Fruit fly (Drosophila melanogaster): ENCODE measurements around the gene CG33159.

CG33159 gene

dm6 chr3L:3240597-3241367 is 36.5 kb upstream of the CG33159 start (continued):
- TF ChIP-seq CG6683 (GFP tag; optimal IDR thresholded peaks at IDR 0.05) (no peak), CG12659 (GFP tag; optimal IDR thresholded peaks at IDR 0.05) (no peak), prd (optimal IDR thresholded peaks at IDR 0.05) (no peak), prd (GFP tag; IDR thresholded peaks at IDR 0.05) (no peak), CG17359 (tag; optimal IDR thresholded peaks at IDR 0.05) (peak; percentile 53), slou (GFP tag; optimal IDR thresholded peaks at IDR 0.05) (no peak), CG32772 (GFP tag; IDR thresholded peaks at IDR 0.05) (no peak), TFAM (GFP tag; optimal IDR thresholded peaks at IDR 0.05) (no peak), CG5953 (GFP tag; IDR thresholded peaks at IDR 0.05) (no peak), NC2α (GFP tag; optimal IDR thresholded peaks at IDR 0.05) (no peak), phol (tag; optimal IDR thresholded peaks at IDR 0.05) (peak; percentile 34), fd102C (GFP tag; optimal IDR thresholded peaks at IDR 0.05) (no peak), chn (GFP tag; optimal IDR thresholded peaks at IDR 0.05) (no peak), CG5180 (GFP tag; optimal IDR thresholded peaks at IDR 0.05) (no peak), twi (tag; optimal IDR thresholded peaks at IDR 0.05) (peak; percentile 8), sc (optimal IDR thresholded peaks at IDR 0.05) (no peak), sc (GFP tag; optimal IDR thresholded peaks at IDR 0.05) (peak; percentile 4), usp (GFP tag; optimal IDR thresholded peaks at IDR 0.05) (no peak), lbe (GFP tag; optimal IDR thresholded peaks at IDR 0.05) (peak; percentile 94), Hr78 (GFP tag; optimal IDR thresholded peaks at IDR 0.05) (peak in 1 of 2 experiments; percentile 38), esg (GFP tag; conservative IDR thresholded peaks at IDR 0.05) (no peak), Oli (tag; optimal IDR thresholded peaks at IDR 0.05) (peak; percentile 51), chinmo (GFP tag; IDR thresholded peaks at IDR 0.05; ENCODE audit: partially characterized antibody) (0 out of 4 replicates have a peak, but pooled peaks have one; percentile 28), Eip74EF (GFP tag; optimal IDR thresholded peaks at IDR 0.05) (peak in 1 of 2 experiments; percentile 34), CoRest (tag; optimal IDR thresholded peaks at IDR 0.05) (peak; percentile 50), Ssrp (tag; optimal IDR thresholded peaks at IDR 0.05) (peak; percentile 56), CG17385 (GFP tag; optimal IDR thresholded peaks at IDR 0.05) (peak; percentile 49), CG8924 (tag; optimal IDR thresholded peaks at IDR 0.05) (peak; percentile 25), ATbp (GFP tag; optimal IDR thresholded peaks at IDR 0.05) (peak; percentile 21), wdn (GFP tag; IDR thresholded peaks at IDR 0.05) (no peak), Gug (GFP tag; IDR thresholded peaks at IDR 0.05) (no peak), D19A (tag; optimal IDR thresholded peaks at IDR 0.05) (peak; percentile 0), CG7839 (tag; optimal IDR thresholded peaks at IDR 0.05) (peak; percentile 32), CG17328 (GFP tag; IDR thresholded peaks at IDR 0.05) (no peak), ranshi (GFP tag; IDR thresholded peaks at IDR 0.05) (no peak), CG11456 (GFP tag; IDR thresholded peaks at IDR 0.05) (no peak), ci (GFP tag; IDR thresholded peaks at IDR 0.05) (0 out of 3 replicates have a peak, but pooled peaks have one; percentile 43), da (GFP tag; optimal IDR thresholded peaks at IDR 0.05) (no peak), CG7357 (GFP tag; IDR thresholded peaks at IDR 0.05) (no peak), grau (tag; optimal IDR thresholded peaks at IDR 0.05) (peak; percentile 42), CG17186 (GFP tag; optimal IDR thresholded peaks at IDR 0.05) (no peak), CG6654 (GFP tag; optimal IDR thresholded peaks at IDR 0.05) (no peak), dimm (GFP tag; IDR thresholded peaks at IDR 0.05) (peak; percentile 6; the same call in 1 of the 2 replicates), unpg (GFP tag; optimal IDR thresholded peaks at IDR 0.05) (peak; percentile 18), tio (GFP tag; optimal IDR thresholded peaks at IDR 0.05) (no peak), CG15269 (tag; optimal IDR thresholded peaks at IDR 0.05) (peak; percentile 49), CG10462 (GFP tag; optimal IDR thresholded peaks at IDR 0.05) (no peak), Hr51 (GFP tag; optimal IDR thresholded peaks at IDR 0.05) (peak in 1 of 2 experiments; percentile 65), CG6175 (GFP tag; IDR thresholded peaks at IDR 0.05) (no peak)
